Fruit fly (Drosophila melanogaster) whole organism, embryonic: ENCODE results near the gene Tsc1.

Experiments
- CG10209 ChIP-seq: fragments of 200-800 bp; sonication (Bioruptor generic); optimal IDR thresholded peaks from 3 replicates; lab custom pipeline; 2017; ENCODE audit warnings: missing biosample characterization, mild to moderate bottlenecking, missing genetic modification characterization, missing genetic modification reagents
- CG11695 ChIP-seq: fragments of 200-800 bp; sonication (Bioruptor generic); IDR thresholded peaks from 3 replicates; pipeline ENCODE4 v1.3.6; 2022; ENCODE audit warnings: missing biosample characterization, missing genetic modification characterization
- CG12942 ChIP-seq: fragments of 200-800 bp; sonication (Bioruptor generic); optimal IDR thresholded peaks from 3 replicates; lab custom pipeline; 2016; ENCODE audit warnings: missing biosample characterization, missing genetic modification characterization
- CG15601 ChIP-seq: fragments of 200-800 bp; sonication (Bioruptor generic); optimal IDR thresholded peaks from 3 replicates; lab custom pipeline; 2019; ENCODE audit warnings: missing biosample characterization, mild to moderate bottlenecking, missing genetic modification characterization, moderate library complexity
- CG16813 ChIP-seq: fragments of 200-800 bp; sonication (Bioruptor generic); IDR thresholded peaks from 3 replicates; pipeline ENCODE4 v1.3.6; 2022; ENCODE audit warnings: missing biosample characterization, missing genetic modification characterization; ENCODE audit not compliant: partially characterized antibody
- CG17186 ChIP-seq: fragments of 200-800 bp; sonication (Bioruptor generic); optimal IDR thresholded peaks from 3 replicates; lab custom pipeline; 2017; ENCODE audit warnings: missing biosample characterization, missing genetic modification reagents, missing genetic modification characterization
- CG17912 ChIP-seq: fragments of 200-800 bp; sonication (Bioruptor generic); optimal IDR thresholded peaks from 2 replicates; lab custom pipeline; 2018; ENCODE audit warnings: missing biosample characterization, mild to moderate bottlenecking, missing genetic modification characterization
- CG18262 ChIP-seq: fragments of 200-800 bp; optimal IDR thresholded peaks from 3 replicates; lab custom pipeline; 2019; ENCODE audit warnings: missing biosample characterization, mild to moderate bottlenecking, missing genetic modification characterization, moderate library complexity
- CG18599 ChIP-seq: fragments of 200-800 bp; sonication (Bioruptor generic); optimal IDR thresholded peaks from 3 replicates; lab custom pipeline; 2017; ENCODE audit warnings: missing biosample characterization, missing genetic modification characterization, mild to moderate bottlenecking, moderate library complexity, missing genetic modification reagents
- CG2678 ChIP-seq: fragments of 200-800 bp; sonication (Bioruptor generic); optimal IDR thresholded peaks from 3 replicates; lab custom pipeline; 2019; ENCODE audit warnings: missing biosample characterization, mild to moderate bottlenecking, missing genetic modification characterization, moderate library complexity
- CG2875 ChIP-seq: fragments of 200-800 bp; sonication (Bioruptor generic); optimal IDR thresholded peaks from 2 replicates; lab custom pipeline; 2017; ENCODE audit warnings: missing biosample characterization, mild to moderate bottlenecking, missing genetic modification characterization, missing genetic modification reagents
- CG3065 ChIP-seq: fragments of 200-800 bp; sonication (Bioruptor generic); optimal IDR thresholded peaks from 2 replicates; lab custom pipeline; 2016; ENCODE audit warnings: missing biosample characterization, missing genetic modification characterization
- CG31388 ChIP-seq: fragments of 200-800 bp; sonication (Bioruptor generic); optimal IDR thresholded peaks from 2 replicates; lab custom pipeline; 2016; ENCODE audit warnings: missing biosample characterization, missing genetic modification characterization
- CG34422 ChIP-seq: fragments of 200-800 bp; sonication (Bioruptor generic); IDR thresholded peaks from 3 replicates; pipeline ENCODE4 v1.3.6; 2022; ENCODE audit warnings: missing biosample characterization, missing genetic modification characterization
- CG3838 ChIP-seq: fragments of 200-800 bp; sonication (Bioruptor generic); optimal IDR thresholded peaks from 3 replicates; lab custom pipeline; 2016; ENCODE audit warnings: missing biosample characterization, missing genetic modification characterization
- CG4282 ChIP-seq: fragments of 200-800 bp; sonication (Bioruptor generic); optimal IDR thresholded peaks from 2 replicates; lab custom pipeline; 2016; ENCODE audit warnings: missing biosample characterization, missing genetic modification characterization
- CG43689 ChIP-seq: fragments of 200-800 bp; sonication (Bioruptor generic); IDR thresholded peaks from 2 replicates; pipeline ENCODE4 v1.3.6; 2022; ENCODE audit warnings: missing biosample characterization, missing genetic modification characterization
- CG9437 ChIP-seq: fragments of 200-800 bp; sonication (Bioruptor generic); optimal IDR thresholded peaks from 2 replicates; lab custom pipeline; 2018; ENCODE audit warnings: missing biosample characterization, mild to moderate bottlenecking, missing genetic modification characterization
- D19A ChIP-seq: fragments of 200-800 bp; optimal IDR thresholded peaks from 3 replicates; lab custom pipeline; 2019; ENCODE audit warnings: missing biosample characterization, mild to moderate bottlenecking, missing genetic modification characterization, moderate library complexity
- E2f2 ChIP-seq: fragments of 200-800 bp; sonication (Bioruptor generic); IDR thresholded peaks from 2 replicates; pipeline ENCODE4 v1.3.6; 2022; ENCODE audit warnings: missing biosample characterization, missing genetic modification characterization
- Gug ChIP-seq: fragments of 200-800 bp; sonication (Bioruptor generic); IDR thresholded peaks from 4 replicates; pipeline ENCODE4 v1.3.6; 2022; ENCODE audit warnings: missing biosample characterization, missing genetic modification characterization
- Kr ChIP-seq: fragments of 200-800 bp; sonication (Bioruptor generic); optimal IDR thresholded peaks from 2 replicates; lab custom pipeline; 2017; ENCODE audit warnings: missing biosample characterization, mild to moderate bottlenecking, missing genetic modification characterization
- MBD-R2 ChIP-seq: fragments of 200-800 bp; sonication (Bioruptor generic); IDR thresholded peaks from 2 replicates; pipeline ENCODE4 v1.3.6; 2022; ENCODE audit warnings: missing biosample characterization, missing genetic modification characterization
- MTF-1 ChIP-seq: fragments of 200-800 bp; sonication (Bioruptor generic); optimal IDR thresholded peaks from 2 replicates; lab custom pipeline; 2018; ENCODE audit warnings: missing biosample characterization, mild to moderate bottlenecking, missing genetic modification characterization, borderline replicate concordance
- Max ChIP-seq: fragments of 200-800 bp; sonication (Bioruptor generic); optimal IDR thresholded peaks from 2 replicates; lab custom pipeline; 2016; ENCODE audit warnings: missing biosample characterization, mild to moderate bottlenecking, missing genetic modification characterization
- Med ChIP-seq: fragments of 200-800 bp; sonication (Bioruptor generic); peaks from one replicate; lab custom pipeline; 2016; ENCODE audit warnings: missing biosample characterization, missing genetic modification characterization, mild to moderate bottlenecking, inconsistent platforms, moderate library complexity
- Meics ChIP-seq: fragments of 200-800 bp; sonication (Bioruptor generic); optimal IDR thresholded peaks from 2 replicates; lab custom pipeline; 2017; ENCODE audit warnings: missing biosample characterization, mild to moderate bottlenecking, missing genetic modification characterization
- Opbp ChIP-seq: fragments of 200-800 bp; sonication (Bioruptor generic); IDR thresholded peaks from 3 replicates; pipeline ENCODE4 v1.3.6; 2022; ENCODE audit warnings: missing biosample characterization, missing genetic modification characterization; ENCODE audit not compliant: partially characterized antibody
- bbx ChIP-seq: fragments of 200-800 bp; sonication (Bioruptor generic); IDR thresholded peaks from 2 replicates; pipeline ENCODE4 v1.3.6; 2022; ENCODE audit warnings: missing biosample characterization, missing genetic modification characterization; ENCODE audit not compliant: partially characterized antibody
- danr ChIP-seq: fragments of 200-800 bp; sonication (Bioruptor generic); IDR thresholded peaks from 2 replicates; pipeline ENCODE4 v1.3.6; 2022; ENCODE audit warnings: missing biosample characterization, missing genetic modification characterization
- dimm ChIP-seq: fragments of 200-800 bp; sonication (Bioruptor generic); IDR thresholded peaks from 2 replicates; pipeline ENCODE4 v1.3.6; 2022; ENCODE audit warnings: missing biosample characterization, missing genetic modification characterization
- dmrt11E ChIP-seq: fragments of 200-800 bp; sonication (Bioruptor generic); optimal IDR thresholded peaks from 3 replicates; lab custom pipeline; 2018; ENCODE audit warnings: missing biosample characterization, mild to moderate bottlenecking, missing genetic modification characterization, moderate library complexity
- en ChIP-seq: fragments of 200-800 bp; sonication (Bioruptor generic); optimal IDR thresholded peaks from 2 replicates; lab custom pipeline; 2016; ENCODE audit warnings: missing biosample characterization, missing genetic modification characterization
- esg ChIP-seq: fragments of 200-800 bp; sonication (Bioruptor generic); conservative IDR thresholded peaks from 2 replicates; pipeline ENCODE4 v1.3.6; 2022; ENCODE audit warnings: missing biosample characterization, missing genetic modification characterization
- fu2 ChIP-seq: fragments of 200-800 bp; sonication (Bioruptor generic); optimal IDR thresholded peaks from 2 replicates; lab custom pipeline; 2016; ENCODE audit warnings: missing biosample characterization, missing genetic modification characterization
- gfzf ChIP-seq: fragments of 200-800 bp; sonication (Bioruptor generic); optimal IDR thresholded peaks from 2 replicates; lab custom pipeline; 2016; ENCODE audit warnings: missing biosample characterization, mild to moderate bottlenecking, missing genetic modification characterization, moderate library complexity
- grau ChIP-seq: fragments of 200-800 bp; optimal IDR thresholded peaks from 3 replicates; lab custom pipeline; 2019; ENCODE audit warnings: missing biosample characterization, mild to moderate bottlenecking, missing genetic modification characterization, moderate library complexity
- grn ChIP-seq: fragments of 200-800 bp; sonication (Bioruptor generic); optimal IDR thresholded peaks from 3 replicates; lab custom pipeline; 2017; ENCODE audit warnings: missing biosample characterization, missing genetic modification characterization
- gsb ChIP-seq: fragments of 200-800 bp; sonication (Bioruptor generic); IDR thresholded peaks from 2 replicates; pipeline ENCODE4 v1.3.6; 2022; ENCODE audit warnings: missing biosample characterization, missing genetic modification characterization
- hbn ChIP-seq: fragments of 200-800 bp; sonication (Bioruptor generic); IDR thresholded peaks from 2 replicates; pipeline ENCODE4 v1.3.6; 2022; ENCODE audit warnings: missing biosample characterization, missing genetic modification characterization; ENCODE audit not compliant: partially characterized antibody
- hkb ChIP-seq, 2 experiments: fragments of 200-800 bp in 1 of 2; fragments of >200 bp in 1 of 2; sonication (Bioruptor generic) in 1 of 2; IDR thresholded peaks in 1 of 2; optimal IDR thresholded peaks in 1 of 2; 2 replicates each; pipeline versions ENCODE4 v1.3.6 to Lab custom; 2017 to 2022; ENCODE audit warnings: missing biosample characterization in 1 of 2, missing genetic modification characterization in 1 of 2
- jigr1 ChIP-seq: fragments of 200-800 bp; sonication (Bioruptor generic); IDR thresholded peaks from 3 replicates; pipeline ENCODE4 v1.3.6; 2022; ENCODE audit warnings: missing biosample characterization, missing genetic modification characterization
- ken ChIP-seq: fragments of 200-800 bp; sonication (Bioruptor generic); IDR thresholded peaks from 3 replicates; pipeline ENCODE4 v1.3.6; 2022; ENCODE audit warnings: missing biosample characterization, missing genetic modification characterization
- prd ChIP-seq, 3 experiments: fragments of >200 bp in 2 of 3; fragments of 200-800 bp in 1 of 3; sonication (Bioruptor generic) in 1 of 3; optimal IDR thresholded peaks in 2 of 3; IDR thresholded peaks in 1 of 3; 2 replicates in 2 of 3; 3 replicates in 1 of 3; pipeline versions ENCODE4 v1.3.6 to Lab custom; 2017 to 2022; ENCODE audit warnings: missing biosample characterization in 1 of 3, missing genetic modification characterization in 1 of 3
- rib ChIP-seq: fragments of 200-800 bp; sonication (Bioruptor generic); IDR thresholded peaks from 2 replicates; pipeline ENCODE4 v1.3.6; 2022; ENCODE audit warnings: missing biosample characterization, missing genetic modification characterization
- sob ChIP-seq: fragments of 200-800 bp; sonication (Bioruptor generic); IDR thresholded peaks from 2 replicates; pipeline ENCODE4 v1.3.6; 2022; ENCODE audit warnings: missing biosample characterization, missing genetic modification characterization
- stwl ChIP-seq: fragments of 200-800 bp; sonication (Bioruptor generic); optimal IDR thresholded peaks from 3 replicates; lab custom pipeline; 2018; ENCODE audit warnings: missing biosample characterization, mild to moderate bottlenecking, missing genetic modification characterization, moderate library complexity
- tio ChIP-seq: fragments of 200-800 bp; sonication (Bioruptor generic); optimal IDR thresholded peaks from 2 replicates; lab custom pipeline; 2017; ENCODE audit warnings: missing biosample characterization, missing genetic modification characterization, inconsistent platforms
- trem ChIP-seq: fragments of 200-800 bp; optimal IDR thresholded peaks from 3 replicates; lab custom pipeline; 2019; ENCODE audit warnings: missing biosample characterization, mild to moderate bottlenecking, missing genetic modification characterization, moderate library complexity
- wek ChIP-seq: fragments of 200-800 bp; sonication (Bioruptor generic); optimal IDR thresholded peaks from 3 replicates; lab custom pipeline; 2018; ENCODE audit warnings: missing biosample characterization, mild to moderate bottlenecking, missing genetic modification characterization, moderate library complexity

Tsc1 gene

dm6 chr3R:24130080-24130479 lies at the start of gene Tsc1, which contains the start of gene GatB (continued):
- TF ChIP-seq CG3838 (peak; percentile 97), CG18599 (no peak), Opbp (GFP tag; lab: Robert Waterston, UW) (0 out of 3 replicates have a peak, but pooled peaks have one; percentile 51), MTF-1 (no peak), prd (optimal IDR thresholded peaks at IDR 0.05; lab: Kevin White, UChicago) (no peak), prd (GFP tag; IDR thresholded peaks at IDR 0.05; lab: Robert Waterston, UW) (no peak), dmrt11E (tag; lab: Kevin White, UChicago) (no peak), wek (GFP tag; lab: Kevin White, UChicago) (peak; percentile 17), CG2875 (GFP tag; lab: Kevin White, UChicago) (no peak), CG4282 (GFP tag; lab: Kevin White, UChicago) (no peak), sob (GFP tag; lab: Robert Waterston, UW) (no peak), stwl (peak; percentile 65), hkb (optimal IDR thresholded peaks at IDR 0.05; lab: Kevin White, UChicago) (peak; percentile 66), hkb (GFP tag; IDR thresholded peaks at IDR 0.05; lab: Robert Waterston, UW) (no peak), grau (tag; lab: Kevin White, UChicago) (no peak), CG18262 (no peak), gfzf (GFP tag; lab: Kevin White, UChicago) (peak; percentile 5), CG9437 (GFP tag; lab: Kevin White, UChicago) (no peak), CG43689 (no peak), danr (GFP tag; lab: Robert Waterston, UW) (no peak), esg (no peak), jigr1 (no peak), grn (GFP tag; lab: Kevin White, UChicago) (peak; percentile 81), Kr (GFP tag; lab: Kevin White, UChicago) (no peak), trem (peak; percentile 48), CG11695 (GFP tag; lab: Robert Waterston, UW) (no peak), D19A (no peak), Meics (GFP tag; lab: Kevin White, UChicago) (no peak), tio (GFP tag; lab: Kevin White, UChicago) (no peak), CG31388 (GFP tag; lab: Kevin White, UChicago) (no peak), bbx (GFP tag; lab: Robert Waterston, UW) (peak; percentile 50; the same call in 1 of the 2 replicates), CG10209 (GFP tag; lab: Kevin White, UChicago) (no peak), CG3065 (GFP tag; lab: Kevin White, UChicago) (no peak), CG16813 (no peak), ken (no peak), CG34422 (GFP tag; lab: Robert Waterston, UW) (peak; percentile 52; the same call in 1 of the 3 replicates), Max (GFP tag; lab: Kevin White, UChicago) (no peak), rib (GFP tag; lab: Robert Waterston, UW) (0 out of 2 replicates have a peak, but pooled peaks have one; percentile 21), CG17912 (GFP tag; lab: Kevin White, UChicago) (no peak), hbn (GFP tag; lab: Robert Waterston, UW) (peak; percentile 38; the same call in 1 of the 2 replicates), gsb (GFP tag; lab: Robert Waterston, UW) (no peak), CG12942 (GFP tag; lab: Kevin White, UChicago) (no peak), Gug (GFP tag; lab: Robert Waterston, UW) (no peak), CG15601 (tag; lab: Kevin White, UChicago) (no peak), Med (GFP tag; lab: Kevin White, UChicago) (peak; percentile 48), dimm (no peak), en (GFP tag; lab: Kevin White, UChicago) (no peak), E2f2 (GFP tag; lab: Robert Waterston, UW) (peak; percentile 72), CG17186 (GFP tag; lab: Kevin White, UChicago) (peak; percentile 81), MBD-R2 (GFP tag; lab: Robert Waterston, UW) (peak; percentile 98), CG2678 (tag; lab: Kevin White, UChicago) (no peak), fu2 (GFP tag; lab: Kevin White, UChicago) (no peak)
